Worm (Caenorhabditis elegans): Measurements from ENCODE around the gene F25F2.1.

- TF ChIP-seq dao-5 (tag; optimal IDR thresholded peaks at IDR 0.05) (no peak), him-1 (tag; optimal IDR thresholded peaks at IDR 0.05) (no peak), W03F9.2 (tag; optimal IDR thresholded peaks at IDR 0.05) (no peak)
Observed at ce11 chrIII:4494541-4495010, 14.1 kb upstream of the F25F2.1 start.

Measured in whole organism, L4/young adult.